Fruit fly (Drosophila melanogaster) whole organism, embryonic: ENCODE data around the gene Pp1alpha-96A.

Source experiments
- Abd-B ChIP-seq: fragments of 200-800 bp; sonication (Bioruptor generic); optimal IDR thresholded peaks from 2 replicates; lab custom pipeline; 2018; ENCODE audit warnings: missing biosample characterization, mild to moderate bottlenecking, missing genetic modification characterization, moderate library complexity
- CG10274 ChIP-seq: fragments of 200-800 bp; sonication (Bioruptor generic); optimal IDR thresholded peaks from 3 replicates; lab custom pipeline; 2017; ENCODE audit warnings: missing biosample characterization, mild to moderate bottlenecking, missing genetic modification characterization
- CG10462 ChIP-seq: fragments of 200-800 bp; sonication (Bioruptor generic); optimal IDR thresholded peaks from 2 replicates; lab custom pipeline; 2016; ENCODE audit warnings: missing biosample characterization, missing genetic modification characterization
- CG10654 ChIP-seq: fragments of 200-800 bp; sonication (Bioruptor generic); optimal IDR thresholded peaks from 2 replicates; lab custom pipeline; 2016; ENCODE audit warnings: missing biosample characterization, missing genetic modification characterization
- CG11456 ChIP-seq: fragments of 200-800 bp; sonication (Bioruptor generic); IDR thresholded peaks from 3 replicates; pipeline ENCODE4 v1.3.6; 2022; ENCODE audit warnings: missing biosample characterization, missing genetic modification characterization
- CG11504 ChIP-seq: fragments of 200-800 bp; sonication (Bioruptor generic); optimal IDR thresholded peaks from 3 replicates; lab custom pipeline; 2019; ENCODE audit warnings: missing biosample characterization, mild to moderate bottlenecking, missing genetic modification characterization, moderate library complexity
- CG14014 ChIP-seq: fragments of 200-800 bp; sonication (Bioruptor generic); IDR thresholded peaks from 2 replicates; pipeline ENCODE4 v1.3.6; 2022; ENCODE audit warnings: missing biosample characterization, missing genetic modification characterization
- CG14441 ChIP-seq: fragments of 200-800 bp; sonication (Bioruptor generic); IDR thresholded peaks from 2 replicates; pipeline ENCODE4 v1.3.6; 2022; ENCODE audit warnings: missing biosample characterization, missing genetic modification characterization
- CG14667 ChIP-seq: fragments of 200-800 bp; sonication (Bioruptor generic); IDR thresholded peaks from 2 replicates; pipeline ENCODE4 v1.3.6; 2022; ENCODE audit warnings: missing biosample characterization, missing genetic modification characterization
- CG17328 ChIP-seq: fragments of 200-800 bp; sonication (Bioruptor generic); IDR thresholded peaks from 2 replicates; pipeline ENCODE4 v1.3.6; 2022; ENCODE audit warnings: missing biosample characterization, missing genetic modification characterization
- CG17612 ChIP-seq: fragments of 200-800 bp; sonication (Bioruptor generic); IDR thresholded peaks from 2 replicates; pipeline ENCODE4 v1.3.6; 2022; ENCODE audit warnings: missing biosample characterization, missing genetic modification characterization
- CG17802 ChIP-seq: fragments of 200-800 bp; sonication (Bioruptor generic); optimal IDR thresholded peaks from 2 replicates; lab custom pipeline; 2018; ENCODE audit warnings: missing biosample characterization, mild to moderate bottlenecking, missing genetic modification characterization, moderate library complexity
- CG18011 ChIP-seq: fragments of 200-800 bp; sonication (Bioruptor generic); optimal IDR thresholded peaks from 2 replicates; lab custom pipeline; 2017; ENCODE audit warnings: missing biosample characterization, missing genetic modification characterization, mild to moderate bottlenecking, moderate library complexity, missing genotype
- CG18599 ChIP-seq: fragments of 200-800 bp; sonication (Bioruptor generic); optimal IDR thresholded peaks from 3 replicates; lab custom pipeline; 2017; ENCODE audit warnings: missing biosample characterization, missing genetic modification characterization, mild to moderate bottlenecking, moderate library complexity, missing genetic modification reagents
- CG2712 ChIP-seq: fragments of 200-800 bp; optimal IDR thresholded peaks from 3 replicates; lab custom pipeline; 2019; ENCODE audit warnings: missing biosample characterization, mild to moderate bottlenecking, missing genetic modification characterization, moderate library complexity
- CG30431 ChIP-seq: fragments of 200-800 bp; sonication (Bioruptor generic); optimal IDR thresholded peaks from 2 replicates; lab custom pipeline; 2017; ENCODE audit warnings: missing biosample characterization, missing genetic modification characterization
- CG31388 ChIP-seq: fragments of 200-800 bp; sonication (Bioruptor generic); optimal IDR thresholded peaks from 2 replicates; lab custom pipeline; 2016; ENCODE audit warnings: missing biosample characterization, missing genetic modification characterization
- CG33213 ChIP-seq: fragments of 200-800 bp; sonication (Bioruptor generic); optimal IDR thresholded peaks from 3 replicates; lab custom pipeline; 2016; ENCODE audit warnings: missing biosample characterization, missing genetic modification characterization
- CG4424 ChIP-seq: fragments of 200-800 bp; sonication (Bioruptor generic); optimal IDR thresholded peaks from 3 replicates; lab custom pipeline; 2016; ENCODE audit warnings: missing biosample characterization, missing genetic modification characterization
- CG4617 ChIP-seq: fragments of 200-800 bp; sonication (Bioruptor generic); optimal IDR thresholded peaks from 3 replicates; lab custom pipeline; 2016; ENCODE audit warnings: missing biosample characterization, missing genetic modification characterization, borderline replicate concordance
- CG8924 ChIP-seq: fragments of 200-800 bp; optimal IDR thresholded peaks from 3 replicates; lab custom pipeline; 2019; ENCODE audit warnings: missing biosample characterization, mild to moderate bottlenecking, missing genetic modification characterization, moderate library complexity
- CkIIα-i1 ChIP-seq: fragments of 200-800 bp; sonication (Bioruptor generic); IDR thresholded peaks from 2 replicates; pipeline ENCODE4 v1.3.6; 2022; ENCODE audit warnings: missing biosample characterization, missing genetic modification characterization
- Dp ChIP-seq: fragments of 200-800 bp; sonication (Bioruptor generic); optimal IDR thresholded peaks from 2 replicates; lab custom pipeline; 2018; ENCODE audit warnings: missing biosample characterization, mild to moderate bottlenecking, missing genetic modification characterization, moderate library complexity
- Ets65A ChIP-seq: fragments of 200-800 bp; sonication (Bioruptor generic); peaks from one replicate; lab custom pipeline; 2016; ENCODE audit warnings: missing biosample characterization, missing genetic modification characterization
- HmgZ ChIP-seq: fragments of 200-800 bp; sonication (Bioruptor generic); optimal IDR thresholded peaks from 2 replicates; lab custom pipeline; 2018; ENCODE audit warnings: missing biosample characterization, mild to moderate bottlenecking, missing genetic modification characterization
- Hmx ChIP-seq: fragments of 200-800 bp; sonication (Bioruptor generic); optimal IDR thresholded peaks from 2 replicates; lab custom pipeline; 2016; ENCODE audit warnings: missing biosample characterization, missing genetic modification characterization
- Max ChIP-seq: fragments of 200-800 bp; sonication (Bioruptor generic); optimal IDR thresholded peaks from 2 replicates; lab custom pipeline; 2016; ENCODE audit warnings: missing biosample characterization, mild to moderate bottlenecking, missing genetic modification characterization
- Nf-YB ChIP-seq: fragments of 200-800 bp; sonication (Bioruptor generic); optimal IDR thresholded peaks from 3 replicates; lab custom pipeline; 2019; ENCODE audit warnings: missing biosample characterization, mild to moderate bottlenecking, missing genetic modification characterization, moderate library complexity
- Oli ChIP-seq: fragments of 200-800 bp; sonication (Bioruptor generic); optimal IDR thresholded peaks from 2 replicates; lab custom pipeline; 2018; ENCODE audit warnings: missing biosample characterization, mild to moderate bottlenecking, missing genetic modification characterization, moderate library complexity
- Optix ChIP-seq: fragments of 200-800 bp; sonication (Bioruptor generic); IDR thresholded peaks from 3 replicates; pipeline ENCODE4 v1.3.6; 2022; ENCODE audit warnings: missing biosample characterization, missing genetic modification characterization
- Pdp1 ChIP-seq, 2 experiments: fragments of 200-800 bp; sonication (Bioruptor generic); optimal IDR thresholded peaks; 3 replicates each; lab custom pipeline; 2016; ENCODE audit warnings: missing biosample characterization in 2 of 2, missing genetic modification characterization in 2 of 2, mild to moderate bottlenecking in 1 of 2, moderate library complexity in 1 of 2
- Side ChIP-seq: fragments of 200-800 bp; sonication (Bioruptor generic); optimal IDR thresholded peaks from 2 replicates; lab custom pipeline; 2016; ENCODE audit warnings: missing biosample characterization, missing genetic modification characterization
- Sox102F ChIP-seq: fragments of 200-800 bp; sonication (Bioruptor generic); optimal IDR thresholded peaks from 2 replicates; lab custom pipeline; 2018; ENCODE audit warnings: missing biosample characterization, mild to moderate bottlenecking, missing genetic modification characterization, moderate library complexity
- Tbp ChIP-seq: fragments of >200 bp; optimal IDR thresholded peaks from 2 replicates; lab custom pipeline; 2018; ENCODE audit warnings: missing biosample characterization, missing genetic modification characterization
- Vsx1 ChIP-seq: fragments of 200-800 bp; sonication (Bioruptor generic); optimal IDR thresholded peaks from 2 replicates; lab custom pipeline; 2017; ENCODE audit warnings: missing biosample characterization, mild to moderate bottlenecking, missing genetic modification characterization, missing genetic modification reagents
- ac ChIP-seq: fragments of 200-800 bp; sonication (Bioruptor generic); optimal IDR thresholded peaks from 3 replicates; lab custom pipeline; 2017; ENCODE audit warnings: missing biosample characterization, mild to moderate bottlenecking, missing genetic modification characterization
- amos ChIP-seq: fragments of 200-800 bp; sonication (Bioruptor generic); IDR thresholded peaks from 2 replicates; pipeline ENCODE4 v1.3.6; 2022; ENCODE audit warnings: missing biosample characterization, missing genetic modification characterization; ENCODE audit not compliant: partially characterized antibody
- br ChIP-seq: fragments of >200 bp; optimal IDR thresholded peaks from 2 replicates; lab custom pipeline; 2017
- bsh ChIP-seq, 2 experiments: fragments of 200-800 bp; sonication (Bioruptor generic); optimal IDR thresholded peaks; 2 replicates each; lab custom pipeline; 2017 to 2018; ENCODE audit warnings: mild to moderate bottlenecking in 2 of 2, missing biosample characterization in 2 of 2, missing genetic modification characterization in 2 of 2, moderate library complexity in 1 of 2
- dmrt11E ChIP-seq: fragments of 200-800 bp; sonication (Bioruptor generic); optimal IDR thresholded peaks from 3 replicates; lab custom pipeline; 2018; ENCODE audit warnings: missing biosample characterization, mild to moderate bottlenecking, missing genetic modification characterization, moderate library complexity
- eve ChIP-seq, 2 experiments: fragments of >200 bp; optimal IDR thresholded peaks; 2 replicates each; lab custom pipeline; 2017; ENCODE audit warnings: missing biosample characterization in 2 of 2, missing genetic modification characterization in 2 of 2
- grn ChIP-seq: fragments of 200-800 bp; sonication (Bioruptor generic); optimal IDR thresholded peaks from 3 replicates; lab custom pipeline; 2017; ENCODE audit warnings: missing biosample characterization, missing genetic modification characterization
- gsb ChIP-seq: fragments of 200-800 bp; sonication (Bioruptor generic); IDR thresholded peaks from 2 replicates; pipeline ENCODE4 v1.3.6; 2022; ENCODE audit warnings: missing biosample characterization, missing genetic modification characterization
- jing ChIP-seq: fragments of 200-800 bp; sonication (Bioruptor generic); optimal IDR thresholded peaks from 2 replicates; lab custom pipeline; 2018; ENCODE audit warnings: missing biosample characterization, mild to moderate bottlenecking, missing genetic modification characterization
- nerfin-2 ChIP-seq: fragments of 200-800 bp; sonication (Bioruptor generic); IDR thresholded peaks from 2 replicates; pipeline ENCODE4 v1.3.6; 2022; ENCODE audit warnings: missing biosample characterization, missing genetic modification characterization; ENCODE audit not compliant: partially characterized antibody
- onecut ChIP-seq: fragments of 200-800 bp; sonication (Bioruptor generic); IDR thresholded peaks from 2 replicates; pipeline ENCODE4 v1.3.6; 2022; ENCODE audit warnings: missing biosample characterization, missing genetic modification characterization
- sens ChIP-seq: fragments of 200-800 bp; sonication (Bioruptor generic); peaks from one replicate; lab custom pipeline; 2016; ENCODE audit warnings: missing biosample characterization, missing genetic modification characterization
- tna ChIP-seq: fragments of 200-800 bp; sonication (Bioruptor generic); IDR thresholded peaks from 2 replicates; pipeline ENCODE4 v1.3.6; 2022; ENCODE audit warnings: missing biosample characterization, missing genetic modification characterization; ENCODE audit not compliant: partially characterized antibody
- trem ChIP-seq: fragments of 200-800 bp; optimal IDR thresholded peaks from 3 replicates; lab custom pipeline; 2019; ENCODE audit warnings: missing biosample characterization, mild to moderate bottlenecking, missing genetic modification characterization, moderate library complexity
- wek ChIP-seq: fragments of 200-800 bp; sonication (Bioruptor generic); optimal IDR thresholded peaks from 3 replicates; lab custom pipeline; 2018; ENCODE audit warnings: missing biosample characterization, mild to moderate bottlenecking, missing genetic modification characterization, moderate library complexity

The Pp1alpha-96A gene

DNA sequence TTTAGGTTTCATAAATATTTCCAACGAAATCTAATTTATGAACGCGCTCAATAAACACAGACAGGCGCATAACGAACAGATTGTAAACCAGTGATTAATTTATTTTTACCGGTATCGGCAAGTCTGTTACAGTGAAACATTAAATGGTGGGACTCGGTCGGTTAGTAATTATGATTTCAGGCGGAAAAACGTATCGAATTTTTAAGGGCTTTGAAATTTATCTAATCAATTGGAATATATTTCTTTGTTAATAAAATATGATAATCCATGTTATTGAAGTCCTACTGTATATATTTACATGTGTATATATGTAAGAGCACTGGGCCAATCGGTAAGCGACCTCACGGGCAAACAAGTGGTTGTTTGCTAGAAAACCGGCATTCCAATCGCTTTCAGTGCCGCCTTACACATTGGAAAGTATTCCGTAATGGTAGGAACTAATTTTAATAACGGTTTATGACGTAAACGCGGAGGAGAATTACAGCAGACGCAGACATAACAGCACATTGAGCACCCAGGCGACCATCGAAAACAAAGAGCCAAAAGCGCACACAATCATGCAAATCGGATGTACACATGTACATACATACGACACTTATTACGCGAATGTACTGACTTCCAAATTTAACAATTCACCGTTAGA is 25.1 kb downstream of the Pp1alpha-96A start (continued):
- TF ChIP-seq tna (GFP tag; lab: Robert Waterston, UW) (no peak), bsh (GFP tag; optimal IDR thresholded peaks at IDR 0.05; lab: Kevin White, UChicago) (peak; percentile 58 to 89), nerfin-2 (no peak), CG11456 (GFP tag; lab: Robert Waterston, UW) (peak; percentile 98), CG14014 (GFP tag; lab: Robert Waterston, UW) (peak; percentile 98), Dp (GFP tag; lab: Kevin White, UChicago) (peak; percentile 1), Sox102F (GFP tag; lab: Kevin White, UChicago) (peak; percentile 96), CG14441 (GFP tag; lab: Robert Waterston, UW) (peak; percentile 96), onecut (GFP tag; lab: Robert Waterston, UW) (no peak; the same call in 1 of the 2 replicates), CG33213 (GFP tag; lab: Kevin White, UChicago) (no peak), Ets65A (GFP tag; lab: Kevin White, UChicago) (peak; percentile 95), CG18011 (GFP tag; lab: Kevin White, UChicago) (peak; percentile 83), CG31388 (peak; percentile 68), dmrt11E (tag; lab: Kevin White, UChicago) (peak; percentile 44), grn (peak; percentile 57), Abd-B (peak; percentile 92), wek (peak; percentile 65), Side (GFP tag; lab: Kevin White, UChicago) (peak; percentile 77), ac (GFP tag; lab: Kevin White, UChicago) (peak; percentile 32), jing (GFP tag; lab: Kevin White, UChicago) (peak; percentile 78), CG10462 (GFP tag; lab: Kevin White, UChicago) (peak; percentile 79), CG4617 (GFP tag; lab: Kevin White, UChicago) (no peak), Hmx (GFP tag; lab: Kevin White, UChicago) (peak; percentile 71), gsb (GFP tag; lab: Robert Waterston, UW) (peak; percentile 93), CkIIα-i1 (GFP tag; lab: Robert Waterston, UW) (peak; percentile 78), CG10654 (GFP tag; lab: Kevin White, UChicago) (peak; percentile 71), CG17802 (peak; percentile 29), eve (GFP tag; optimal IDR thresholded peaks at IDR 0.05; lab: Kevin White, UChicago) (no peak), Tbp (GFP tag; lab: Kevin White, UChicago) (no peak), CG2712 (tag; lab: Kevin White, UChicago) (peak; percentile 90), Nf-YB (peak; percentile 85), trem (tag; lab: Kevin White, UChicago) (peak; percentile 19), CG10274 (GFP tag; lab: Kevin White, UChicago) (peak; percentile 73), CG14667 (GFP tag; lab: Robert Waterston, UW) (peak; percentile 91), Optix (GFP tag; lab: Robert Waterston, UW) (peak; percentile 84), br (lab: Kevin White, UChicago) (no peak), sens (GFP tag; lab: Kevin White, UChicago) (peak; percentile 98), CG8924 (peak; percentile 93), CG18599 (peak; percentile 91), CG17612 (GFP tag; lab: Robert Waterston, UW) (peak; percentile 79), HmgZ (peak; percentile 97), Max (GFP tag; lab: Kevin White, UChicago) (peak; percentile 84), Pdp1 (GFP tag; optimal IDR thresholded peaks at IDR 0.05; lab: Kevin White, UChicago) (peak; percentile 88 to 89), Oli (peak; percentile 95), Vsx1 (GFP tag; lab: Kevin White, UChicago) (peak; percentile 76), CG30431 (GFP tag; lab: Kevin White, UChicago) (peak; percentile 77), CG4424 (GFP tag; lab: Kevin White, UChicago) (peak; percentile 71), amos (GFP tag; lab: Robert Waterston, UW) (no peak), CG17328 (GFP tag; lab: Robert Waterston, UW) (peak; percentile 94), CG11504 (tag; lab: Kevin White, UChicago) (peak; percentile 96)
